Worm (Caenorhabditis elegans) whole organism, midembryonic: Measurements from ENCODE around the gene zyg-8.

Source experiments
- T22C8.4 ChIP-seq: fragments of 200-800 bp; sonication (Bioruptor generic); IDR thresholded peaks from 2 replicates; pipeline ENCODE4 v1.3.6; 2022; ENCODE audit warnings: missing genetic modification characterization, missing compliant biosample characterization
- cog-1 ChIP-seq: sonication (generic microtip); optimal IDR thresholded peaks from 2 replicates; lab custom pipeline; 2016; ENCODE audit warnings: missing genetic modification characterization, missing compliant biosample characterization
- flt-1 ChIP-seq: fragments of 200-800 bp; sonication (Bioruptor generic); IDR thresholded peaks from 2 replicates; pipeline ENCODE4 v1.3.6; 2022; ENCODE audit warnings: missing genetic modification characterization, missing compliant biosample characterization
- klf-2 ChIP-seq: fragments of 200-800 bp; sonication (Bioruptor generic); conservative IDR thresholded peaks from 2 replicates; pipeline ENCODE4 v1.3.6; 2022; ENCODE audit warnings: missing genetic modification reagents, missing genetic modification characterization, missing compliant biosample characterization
- med-1 ChIP-seq: sonication (generic microtip); optimal IDR thresholded peaks from 2 replicates; lab custom pipeline; 2017; ENCODE audit warnings: missing genetic modification characterization, mild to moderate bottlenecking, missing compliant biosample characterization, antibody characterized with exemption, missing genetic modification reagents; ENCODE audit not compliant: insufficient read depth
- ref-1 ChIP-seq: fragments of 200-800 bp; sonication (Bioruptor generic); conservative IDR thresholded peaks from 2 replicates; pipeline ENCODE4 v1.3.6; 2022; ENCODE audit warnings: missing genetic modification reagents, missing genetic modification characterization, missing compliant biosample characterization
- tab-1 ChIP-seq: fragments of 200-800 bp; sonication (Bioruptor generic); IDR thresholded peaks from 2 replicates; pipeline ENCODE4 v1.3.6; 2022; ENCODE audit warnings: missing genetic modification characterization, missing compliant biosample characterization
- ztf-23 ChIP-seq: fragments of 200-800 bp; sonication (Bioruptor generic); IDR thresholded peaks from 2 replicates; pipeline ENCODE4 v1.3.6; 2022; ENCODE audit warnings: missing genetic modification reagents, missing genetic modification characterization, missing compliant biosample characterization
- ztf-29 ChIP-seq: fragments of 200-800 bp; sonication (Bioruptor generic); IDR thresholded peaks from 2 replicates; pipeline ENCODE4 v1.3.6; 2022; ENCODE audit warnings: missing genetic modification reagents, missing genetic modification characterization, missing compliant biosample characterization

zyg-8 gene

DNA sequence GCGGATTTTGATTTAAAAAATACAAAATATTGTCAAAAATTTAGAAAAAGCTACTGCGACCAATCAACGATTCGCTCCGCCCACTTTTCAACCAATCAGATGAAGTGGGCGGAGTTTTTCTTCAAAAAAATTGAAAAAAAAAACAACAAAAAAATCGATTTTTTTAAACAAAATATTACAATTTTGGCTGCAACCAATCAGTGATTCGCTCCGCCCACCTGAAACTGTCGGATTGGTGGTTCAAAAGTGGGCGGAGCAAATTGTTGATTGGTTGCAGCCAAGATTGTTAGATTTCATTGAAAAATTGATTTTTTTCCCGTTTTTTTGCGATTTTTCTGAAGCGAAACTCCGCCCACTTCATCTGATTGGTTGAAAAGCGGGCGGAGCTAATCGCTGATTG lies 28.3 kb upstream of the zyg-8 start:
- TF ChIP-seq med-1 (GFP tag; lab: Kevin White, UChicago): no peak
- TF ChIP-seq ztf-29 (GFP tag; lab: Robert Waterston, UW): no peak
- no peak for TF ChIP-seq T22C8.4
- TF ChIP-seq tab-1: no peak
- no peak for TF ChIP-seq flt-1
- no peak for TF ChIP-seq ztf-23 (GFP tag; lab: Robert Waterston, UW)
- TF ChIP-seq klf-2: no peak
- TF ChIP-seq ref-1: no peak
- TF ChIP-seq cog-1 (tag; lab: Kevin White, UChicago): no peak

DNA sequence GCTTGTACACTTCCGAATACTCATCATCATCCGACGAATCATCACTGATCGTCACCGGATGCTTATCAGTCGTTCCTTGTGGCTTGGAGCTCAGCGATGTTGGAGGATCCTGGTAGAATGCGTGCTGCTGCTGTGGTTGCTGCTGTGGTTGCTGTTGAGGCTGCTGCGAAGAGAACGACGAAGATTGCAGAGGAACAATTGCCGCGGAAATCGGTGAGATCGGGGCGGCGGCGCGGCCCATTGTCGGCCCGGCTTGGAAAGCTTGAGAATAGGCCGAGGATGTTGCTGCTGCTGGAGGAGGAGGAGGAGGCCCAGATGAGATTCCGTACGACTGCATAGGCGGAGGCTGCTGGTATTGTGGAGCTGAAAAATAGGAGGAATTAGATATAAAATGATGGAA lies 27.2 kb upstream of the zyg-8 start:
- TF ChIP-seq ref-1 (no peak), flt-1 (no peak), klf-2 (0 out of 2 replicates have a peak, but pooled peaks have one; percentile 25), cog-1 (tag; lab: Kevin White, UChicago) (no peak), T22C8.4 (no peak)

DNA sequence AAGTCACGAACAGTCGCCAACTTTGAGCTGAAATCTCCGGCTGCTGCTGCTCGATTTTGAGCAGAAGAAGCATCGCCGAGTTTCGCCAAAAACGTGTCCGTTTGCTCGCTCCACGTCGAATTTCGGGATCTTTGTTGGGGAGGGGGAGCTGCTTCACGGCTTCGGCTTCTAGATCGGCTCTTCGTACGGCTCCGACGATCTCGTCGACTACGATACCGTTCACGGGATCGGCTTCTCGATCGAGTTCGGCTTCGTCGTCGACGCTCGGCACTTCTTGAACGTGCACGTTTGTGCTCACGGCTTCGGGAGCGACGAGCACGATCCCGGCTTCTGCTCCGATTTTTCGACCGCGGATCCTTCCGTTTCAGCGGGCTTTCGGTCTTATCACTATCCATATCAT lies 24.3 kb upstream of the zyg-8 start:
- TF ChIP-seq cog-1 (tag; lab: Kevin White, UChicago): no peak
- no peak for TF ChIP-seq ztf-23 (GFP tag; lab: Robert Waterston, UW)
- TF ChIP-seq flt-1: no peak
- TF ChIP-seq klf-2: no peak
- TF ChIP-seq ztf-29 (GFP tag; lab: Robert Waterston, UW): no peak
- TF ChIP-seq ref-1: no peak
- no peak for TF ChIP-seq med-1 (GFP tag; lab: Kevin White, UChicago)
- TF ChIP-seq T22C8.4: no peak
- TF ChIP-seq tab-1: no peak

DNA sequence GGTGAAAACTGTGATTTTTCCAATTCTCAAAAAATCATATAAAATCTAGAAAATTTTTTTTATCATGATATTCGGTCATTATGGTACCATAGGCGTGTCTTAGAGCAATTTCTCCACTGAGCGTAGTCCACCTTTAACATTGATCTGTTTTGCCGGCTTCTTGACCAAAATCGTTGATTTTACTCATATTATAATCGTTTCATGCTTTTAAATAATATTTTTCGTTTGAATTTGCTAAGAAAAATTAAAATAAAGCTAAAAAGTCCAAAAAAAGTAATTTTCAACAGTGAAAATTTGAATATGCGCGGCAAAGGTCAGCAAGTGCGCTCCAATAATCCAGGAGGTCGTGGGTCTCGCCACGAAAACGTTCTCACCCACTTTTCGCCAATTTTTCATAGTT lies 20.5 kb upstream of the zyg-8 start, which contains the start of gene Y79H2A.4:
TSS of gene Y79H2A.4 (plus strand) at position 301 of the 400 bp plus-strand sequence.
- TF ChIP-seq T22C8.4: no peak
- TF ChIP-seq klf-2: no peak
- no peak for TF ChIP-seq med-1 (GFP tag; lab: Kevin White, UChicago)
- TF ChIP-seq ztf-29 (GFP tag; lab: Robert Waterston, UW): no peak
- TF ChIP-seq ztf-23 (GFP tag; lab: Robert Waterston, UW): no peak
- no peak for TF ChIP-seq flt-1
- no peak for TF ChIP-seq tab-1
- TF ChIP-seq cog-1 (tag; lab: Kevin White, UChicago): no peak
- no peak for TF ChIP-seq ref-1

DNA sequence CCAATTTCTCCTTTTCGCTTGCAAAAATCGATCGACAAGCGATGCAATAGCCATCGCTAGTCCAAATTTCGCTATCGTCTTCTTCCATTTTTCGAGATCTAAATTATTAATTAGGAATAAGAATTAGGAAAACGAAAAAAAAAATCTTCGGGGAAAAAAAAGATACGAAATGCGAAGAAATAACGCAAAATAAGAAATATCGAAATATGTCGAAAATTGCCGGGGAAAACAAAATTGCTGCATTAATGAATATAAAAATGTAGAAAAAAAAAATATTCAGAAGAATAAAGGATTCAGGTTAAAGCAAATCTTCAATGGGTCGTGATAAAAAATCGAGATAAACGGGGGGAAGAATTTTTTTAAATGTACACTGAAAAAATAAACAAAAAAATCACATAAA lies 9.3 kb upstream of the zyg-8 start, which contains the start of gene Y79H2A.3:
TSS of gene Y79H2A.3 (minus strand) at position 101 of the 400 bp plus-strand sequence.
- TF ChIP-seq klf-2: no peak
- no peak for TF ChIP-seq cog-1 (tag; lab: Kevin White, UChicago)
- no peak for TF ChIP-seq med-1 (GFP tag; lab: Kevin White, UChicago)
- no peak for TF ChIP-seq flt-1
- no peak for TF ChIP-seq tab-1
- TF ChIP-seq T22C8.4: no peak
- TF ChIP-seq ref-1: no peak
- no peak for TF ChIP-seq ztf-23 (GFP tag; lab: Robert Waterston, UW)
- TF ChIP-seq ztf-29 (GFP tag; lab: Robert Waterston, UW): no peak

DNA sequence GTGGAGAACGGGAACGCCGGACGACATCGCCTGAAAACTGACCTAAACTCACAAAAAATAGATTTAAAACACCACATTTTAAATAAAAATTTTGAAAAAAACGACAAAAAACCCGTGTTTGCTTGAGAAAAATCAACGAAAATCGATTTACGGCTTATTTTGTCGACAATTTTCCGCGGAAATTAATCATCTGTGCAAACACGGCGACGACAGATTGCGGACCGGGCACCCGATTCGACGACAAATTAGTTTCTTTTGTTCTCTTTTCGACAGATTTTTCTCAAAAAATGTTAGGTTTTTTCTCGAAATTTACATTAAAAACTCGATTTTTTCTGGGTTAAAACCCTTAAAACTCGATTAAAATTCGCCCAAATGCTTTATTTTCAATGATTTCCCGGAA lies 3.1 kb upstream of the zyg-8 start, which contains the start of gene arx-3:
TSS of gene arx-3 (minus strand) at position 30 of the 400 bp plus-strand sequence.
- TF ChIP-seq klf-2 (no peak), ztf-23 (GFP tag; lab: Robert Waterston, UW) (0 out of 2 replicates have a peak, but pooled peaks have one; percentile 43)

DNA sequence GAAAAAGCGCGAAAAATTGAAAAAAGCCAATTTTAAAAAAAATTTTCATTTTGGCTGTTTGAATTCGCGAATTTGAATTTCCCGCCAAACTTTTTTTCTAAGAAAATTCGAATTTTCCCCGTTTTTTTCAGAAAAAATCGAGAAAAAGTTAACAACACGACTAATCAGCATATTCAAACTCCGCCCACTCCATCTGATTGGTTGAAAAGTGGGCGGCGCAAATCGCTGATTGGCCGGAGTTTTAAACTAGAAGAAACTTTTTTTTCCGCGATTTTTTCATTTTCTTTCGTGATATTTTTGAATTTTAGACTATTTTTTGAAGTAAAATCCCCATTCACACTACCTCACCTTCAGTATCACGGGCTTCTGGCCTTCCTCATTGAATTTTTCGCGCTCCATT lies 2.0 kb upstream of the zyg-8 start:
- TF ChIP-seq klf-2: no peak
- TF ChIP-seq tab-1: no peak
- no peak for TF ChIP-seq T22C8.4
- no peak for TF ChIP-seq cog-1 (tag; lab: Kevin White, UChicago)
- no peak for TF ChIP-seq ref-1

DNA sequence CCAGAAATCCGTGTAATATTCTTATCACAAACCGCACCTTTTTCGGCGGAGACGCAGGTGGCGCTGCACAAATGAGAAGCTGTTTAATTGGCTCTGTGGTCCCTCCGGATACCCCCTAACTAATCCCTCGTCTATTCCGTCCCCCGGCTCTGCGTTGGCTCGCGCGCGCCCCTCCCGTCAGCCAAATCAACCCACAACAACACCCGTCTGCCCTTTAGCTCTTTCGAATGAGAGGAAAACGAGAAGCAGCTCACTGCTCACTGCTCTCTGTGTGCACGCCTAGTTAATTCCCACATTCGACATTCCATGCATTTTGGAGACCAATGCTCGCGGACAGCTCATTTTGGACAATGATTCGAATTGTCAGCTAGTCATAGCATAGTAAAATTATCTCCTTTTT lies 1.4 kb upstream of the zyg-8 start:
- no peak for TF ChIP-seq tab-1
- 0 out of 2 replicates have a peak, but pooled peaks have one; percentile 16 for TF ChIP-seq flt-1

DNA sequence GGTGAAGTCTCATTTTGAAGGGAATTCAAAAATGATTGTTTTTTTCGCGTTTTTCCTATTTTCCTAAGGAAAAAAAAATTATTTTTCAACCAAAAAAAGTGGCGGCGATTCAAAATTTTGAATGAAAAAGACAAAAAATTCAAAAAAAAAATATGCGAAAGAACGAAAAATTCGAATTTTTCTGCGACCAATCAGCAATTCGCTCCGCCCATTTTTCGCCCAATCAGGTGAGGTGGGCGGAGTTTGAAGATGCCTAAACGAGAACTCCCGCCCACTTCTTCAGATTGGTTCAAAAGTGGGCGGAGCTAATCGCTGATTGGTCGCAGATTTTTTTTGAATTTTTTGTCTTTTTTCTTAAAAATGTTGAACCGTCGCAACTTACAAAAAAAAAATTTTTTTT lies 2.4 kb downstream of the zyg-8 start:
- no peak for TF ChIP-seq ztf-23 (GFP tag; lab: Robert Waterston, UW)
- TF ChIP-seq T22C8.4: no peak
- TF ChIP-seq ztf-29 (GFP tag; lab: Robert Waterston, UW): no peak
- TF ChIP-seq med-1 (GFP tag; lab: Kevin White, UChicago): no peak
- no peak for TF ChIP-seq flt-1
- TF ChIP-seq ref-1: no peak
- TF ChIP-seq klf-2: no peak
- no peak for TF ChIP-seq cog-1 (tag; lab: Kevin White, UChicago)
- no peak for TF ChIP-seq tab-1

DNA sequence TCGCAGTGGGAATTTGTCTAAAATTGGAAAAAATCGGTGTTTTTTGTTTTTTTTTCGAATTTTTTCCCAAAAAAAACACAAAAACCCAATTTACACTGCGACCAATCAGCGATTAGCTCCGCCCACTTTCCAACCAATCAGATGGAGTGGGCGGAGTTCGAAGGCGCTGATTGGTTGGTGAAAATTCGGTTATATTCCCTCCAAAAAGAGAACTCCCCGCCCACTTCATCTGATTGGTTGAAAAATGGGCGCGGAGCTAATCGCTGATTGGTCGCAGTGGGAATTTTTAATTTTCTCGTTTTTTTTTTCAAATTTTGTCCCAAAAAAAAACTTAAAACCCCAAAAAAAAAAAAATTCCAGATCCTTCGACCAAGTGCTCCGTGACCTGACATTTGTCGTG lies 3.0 kb downstream of the zyg-8 start:
- no peak for TF ChIP-seq cog-1 (tag; lab: Kevin White, UChicago)
- no peak for TF ChIP-seq klf-2
- no peak for TF ChIP-seq ref-1
- TF ChIP-seq med-1 (GFP tag; lab: Kevin White, UChicago): no peak
- TF ChIP-seq ztf-29 (GFP tag; lab: Robert Waterston, UW): no peak
- no peak for TF ChIP-seq tab-1
- TF ChIP-seq flt-1: no peak
- TF ChIP-seq ztf-23 (GFP tag; lab: Robert Waterston, UW): no peak
- TF ChIP-seq T22C8.4: no peak

DNA sequence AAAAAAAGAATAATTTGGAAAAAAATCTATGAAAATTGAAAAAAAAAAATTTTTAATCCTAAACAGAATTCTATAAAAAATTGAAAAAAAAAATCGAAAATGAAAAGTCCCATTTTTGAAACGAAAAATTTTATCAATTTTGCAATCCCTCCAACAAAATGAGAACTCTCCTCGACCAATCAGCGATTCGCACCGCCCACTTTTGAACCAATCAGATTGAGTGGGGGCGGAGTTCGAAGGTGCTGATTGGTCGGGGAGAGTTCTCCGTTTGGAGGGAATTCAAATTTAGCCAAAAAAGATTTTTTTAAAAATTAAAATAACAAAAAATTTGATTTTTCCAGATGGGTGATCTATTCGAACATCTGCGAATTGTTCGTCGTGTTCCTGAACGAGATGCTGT lies 6.2 kb downstream of the zyg-8 start:
- TF ChIP-seq med-1 (GFP tag; lab: Kevin White, UChicago) (no peak), tab-1 (no peak), cog-1 (tag; lab: Kevin White, UChicago) (no peak), ref-1 (no peak), flt-1 (no peak), ztf-23 (GFP tag; lab: Robert Waterston, UW) (no peak), T22C8.4 (no peak), ztf-29 (GFP tag; lab: Robert Waterston, UW) (no peak), klf-2 (no peak)
